Worm (Caenorhabditis elegans) whole organism, L1 larva: ENCODE measurements around the gene C26B2.8.

Experiments used
- F16B12.6 ChIP-seq: fragments of 150-350 bp; optimal IDR thresholded peaks from 2 replicates; lab custom pipeline; 2014; ENCODE audit warnings: missing biosample characterization, missing genetic modification characterization
- Y116A8C.19 ChIP-seq: sonication (generic microtip); optimal IDR thresholded peaks from 2 replicates; lab custom pipeline; 2016; ENCODE audit warnings: missing compliant biosample characterization, missing genetic modification characterization, borderline replicate concordance
- alr-1 ChIP-seq: fragments of 200-800 bp; sonication (Bioruptor generic); optimal IDR thresholded peaks from 2 replicates; lab custom pipeline; 2018; ENCODE audit warnings: borderline replicate concordance, mild to moderate bottlenecking, missing genetic modification characterization, missing compliant biosample characterization
- blmp-1 ChIP-seq: fragments of 150-350 bp; optimal IDR thresholded peaks from 2 replicates; lab custom pipeline; 2014; ENCODE audit warnings: missing biosample characterization, missing genetic modification characterization
- ceh-63 ChIP-seq: fragments of 200-800 bp; sonication (Bioruptor generic); optimal IDR thresholded peaks from 2 replicates; lab custom pipeline; 2018; ENCODE audit warnings: mild to moderate bottlenecking, missing genetic modification characterization, missing compliant biosample characterization
- ceh-8 ChIP-seq: fragments of 200-800 bp; sonication (Bioruptor generic); optimal IDR thresholded peaks from 2 replicates; lab custom pipeline; 2018; ENCODE audit warnings: mild to moderate bottlenecking, missing genetic modification characterization, moderate library complexity, missing compliant biosample characterization
- ceh-90 ChIP-seq: sonication (generic microtip); optimal IDR thresholded peaks from 2 replicates; lab custom pipeline; 2016; ENCODE audit warnings: missing genetic modification characterization, missing compliant biosample characterization
- ces-1 ChIP-seq: fragments of 150-350 bp; optimal IDR thresholded peaks from 2 replicates; lab custom pipeline; 2014; ENCODE audit warnings: missing biosample characterization, missing genetic modification reagents, missing genetic modification characterization
- dsc-1 ChIP-seq: sonication (generic microtip); optimal IDR thresholded peaks from 2 replicates; lab custom pipeline; 2016; ENCODE audit warnings: mild to moderate bottlenecking, missing genetic modification characterization, missing compliant biosample characterization
- efl-1 ChIP-seq, 4 experiments: fragments of 150-350 bp; optimal IDR thresholded peaks in 3 of 4; peaks in 1 of 4; 1 replicate in 1 of 4; 2 replicates in 3 of 4; lab custom pipeline; 2014; ENCODE audit warnings: missing biosample characterization in 2 of 4, missing genetic modification characterization in 2 of 4, missing genetic modification reagents in 2 of 4
- elt-2 ChIP-seq: sonication (generic microtip); optimal IDR thresholded peaks from 2 replicates; lab custom pipeline; 2016; ENCODE audit warnings: missing genetic modification characterization, mild to moderate bottlenecking, inconsistent platforms, missing compliant biosample characterization, missing genetic modification reagents
- elt-3 ChIP-seq, 6 experiments: fragments of 150-350 bp in 1 of 6; sonication (generic microtip); optimal IDR thresholded peaks; 2 replicates each; lab custom pipeline; 2017 to 2018; ENCODE audit warnings: missing biosample characterization in 6 of 6, missing genetic modification characterization in 6 of 6, inconsistent platforms in 1 of 6
- fkh-8 ChIP-seq: sonication (generic microtip); optimal IDR thresholded peaks from 2 replicates; lab custom pipeline; 2016; ENCODE audit warnings: mild to moderate bottlenecking, missing genetic modification characterization, missing compliant biosample characterization
- grh-1 ChIP-seq: fragments of 200-800 bp; sonication (Bioruptor generic); IDR thresholded peaks from 2 replicates; pipeline ENCODE4 v1.3.6; 2022; ENCODE audit warnings: missing genetic modification reagents, missing genetic modification characterization, missing compliant biosample characterization
- lin-13 ChIP-seq: fragments of 150-350 bp; optimal IDR thresholded peaks from 2 replicates; lab custom pipeline; 2014; ENCODE audit warnings: missing biosample characterization, missing genetic modification reagents, missing genetic modification characterization
- lin-14 ChIP-seq: fragments of 200-800 bp; sonication (Bioruptor generic); optimal IDR thresholded peaks from 2 replicates; lab custom pipeline; 2018; ENCODE audit warnings: mild to moderate bottlenecking, missing genetic modification characterization, moderate library complexity, missing compliant biosample characterization
- lin-39 ChIP-seq: fragments of 150-350 bp; optimal IDR thresholded peaks from 2 replicates; lab custom pipeline; 2014; ENCODE audit warnings: missing biosample characterization, missing genetic modification reagents, missing genetic modification characterization
- mab-9 ChIP-seq: fragments of 200-800 bp; sonication (Bioruptor generic); IDR thresholded peaks from 2 replicates; pipeline ENCODE4 v1.3.6; 2022; ENCODE audit warnings: missing genetic modification reagents, missing genetic modification characterization, missing compliant biosample characterization
- mdl-1 ChIP-seq, 2 experiments: fragments of 150-350 bp; optimal IDR thresholded peaks; 2 replicates each; lab custom pipeline; 2014 to 2017; ENCODE audit warnings: missing biosample characterization in 2 of 2, missing genetic modification characterization in 2 of 2, inconsistent platforms in 1 of 2
- nhr-11 ChIP-seq: fragments of 150-350 bp; optimal IDR thresholded peaks from 2 replicates; lab custom pipeline; 2014; ENCODE audit warnings: missing biosample characterization, missing genetic modification characterization
- nhr-20 ChIP-seq: sonication (generic microtip); optimal IDR thresholded peaks from 2 replicates; lab custom pipeline; 2016; ENCODE audit warnings: mild to moderate bottlenecking, missing genetic modification characterization, missing compliant biosample characterization
- nhr-71 ChIP-seq: sonication (generic microtip); optimal IDR thresholded peaks from 2 replicates; lab custom pipeline; 2016; ENCODE audit warnings: mild to moderate bottlenecking, missing genetic modification characterization, moderate library complexity, missing compliant biosample characterization
- nhr-85 ChIP-seq: sonication (generic microtip); peaks from one replicate; lab custom pipeline; 2016; ENCODE audit warnings: missing genetic modification characterization, inconsistent platforms, missing compliant biosample characterization
- nhr-90 ChIP-seq: sonication (generic microtip); optimal IDR thresholded peaks from 2 replicates; lab custom pipeline; 2016; ENCODE audit warnings: mild to moderate bottlenecking, missing genetic modification characterization, missing compliant biosample characterization; ENCODE audit not compliant: poor library complexity
- pag-3 ChIP-seq: sonication (generic microtip); optimal IDR thresholded peaks from 2 replicates; lab custom pipeline; 2017; ENCODE audit warnings: missing genetic modification characterization, mild to moderate bottlenecking, missing compliant biosample characterization, antibody characterized with exemption, borderline replicate concordance; ENCODE audit not compliant: insufficient read depth
- snu-23 ChIP-seq: sonication (generic microtip); optimal IDR thresholded peaks from 2 replicates; lab custom pipeline; 2016; ENCODE audit warnings: missing genetic modification characterization, missing compliant biosample characterization
- sptf-1 ChIP-seq: fragments of 150-350 bp; optimal IDR thresholded peaks from 2 replicates; lab custom pipeline; 2014; ENCODE audit warnings: missing biosample characterization, missing genetic modification characterization
- sup-37 ChIP-seq: fragments of 200-800 bp; sonication (Bioruptor generic); optimal IDR thresholded peaks from 2 replicates; lab custom pipeline; 2018; ENCODE audit warnings: mild to moderate bottlenecking, missing genetic modification characterization, missing compliant biosample characterization
- tlp-1 ChIP-seq: fragments of 150-350 bp; optimal IDR thresholded peaks from 2 replicates; lab custom pipeline; 2014; ENCODE audit warnings: missing biosample characterization, missing genetic modification characterization
- zag-1 ChIP-seq: fragments of 150-350 bp; optimal IDR thresholded peaks from 2 replicates; lab custom pipeline; 2014; ENCODE audit warnings: missing biosample characterization, missing genetic modification characterization

Gene C26B2.8

DNA sequence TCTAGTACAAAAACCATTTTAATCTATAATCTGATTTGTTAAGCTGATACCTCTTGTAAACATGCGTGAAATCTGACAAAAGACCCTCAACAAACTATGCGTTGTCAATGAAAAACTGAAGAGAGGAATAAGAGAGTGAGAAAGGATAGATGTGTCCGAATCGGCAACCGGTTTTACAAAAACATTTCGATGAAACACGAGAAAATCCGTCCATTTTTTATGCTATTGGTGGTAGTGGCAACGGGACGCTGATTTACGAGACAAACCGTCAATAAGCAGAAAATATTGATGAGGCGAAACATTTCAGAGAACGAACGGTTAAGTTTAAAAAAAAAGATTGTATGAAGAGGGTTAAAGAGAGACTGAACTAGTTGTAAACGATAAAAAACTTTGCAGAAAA, 28.1 kb downstream of the C26B2.8 start (continued):
- no peak for TF ChIP-seq mab-9
- no peak for TF ChIP-seq sup-37 (GFP tag; lab: Kevin White, UChicago)
- peak; percentile 59 for TF ChIP-seq snu-23 (GFP tag; lab: Kevin White, UChicago)
- no peak for TF ChIP-seq fkh-8 (tag; lab: Kevin White, UChicago)
- TF ChIP-seq tlp-1 (tag; lab: Kevin White, UChicago), result no peak
- TF ChIP-seq nhr-11 (tag; lab: Kevin White, UChicago), result no peak

DNA sequence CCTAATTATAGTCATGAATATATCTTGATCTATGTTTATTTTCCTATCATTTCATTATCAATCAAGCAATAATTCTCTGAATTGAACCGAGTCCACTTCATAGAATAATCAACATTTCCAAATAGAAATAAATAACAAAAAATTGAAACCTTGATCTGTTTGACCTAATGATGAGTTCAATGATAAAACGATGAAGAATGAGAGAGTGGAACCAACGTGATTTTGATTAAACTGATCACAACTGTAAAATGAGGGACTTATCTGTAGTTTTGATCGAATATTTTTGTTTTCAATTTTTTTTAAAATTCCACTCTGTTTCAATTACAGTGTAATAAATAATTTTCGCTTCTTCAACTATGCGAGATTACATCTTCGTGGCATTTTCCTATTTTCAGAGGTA, 28.9 kb downstream of the C26B2.8 start:
- TF ChIP-seq ces-1 (GFP tag; lab: Kevin White, UChicago) (no peak), nhr-85 (peak; percentile 56), nhr-71 (tag; lab: Kevin White, UChicago) (peak; percentile 2), blmp-1 (tag; lab: Kevin White, UChicago) (peak; percentile 48), elt-3 (tag; optimal IDR thresholded peaks at IDR 0.05; lab: Kevin White, UChicago) (peak in 2 of 6 experiments; percentile 23 to 72)
- TF ChIP-seq, all 84 proteins: peak for 4

DNA sequence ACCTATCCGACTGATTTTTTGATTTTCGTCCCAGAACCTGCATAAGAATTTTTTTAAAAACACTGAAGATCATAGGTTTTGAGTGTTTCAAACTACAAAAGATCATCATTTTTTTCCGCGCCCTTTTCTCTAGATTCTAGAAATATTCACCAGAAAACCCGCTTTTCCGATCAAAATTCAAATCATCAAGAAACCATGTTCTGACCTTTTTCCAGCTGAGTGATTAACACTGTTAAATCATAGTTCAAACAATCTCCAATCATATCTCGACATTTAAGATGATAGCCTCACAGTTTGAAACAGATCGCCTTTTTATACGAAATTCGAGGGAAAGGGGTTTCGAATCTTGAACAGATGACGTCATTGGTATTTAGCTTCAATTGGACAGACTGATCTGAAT, 29.8 kb downstream of the C26B2.8 start:
- TF ChIP-seq ceh-63 (GFP tag; lab: Kevin White, UChicago), result no peak
- TF ChIP-seq grh-1 (GFP tag; lab: Robert Waterston, UW), result 0 out of 2 replicates have a peak, but pooled peaks have one; percentile 12
- TF ChIP-seq nhr-90 (tag; lab: Kevin White, UChicago), result no peak
- no peak for TF ChIP-seq efl-1 (optimal IDR thresholded peaks at IDR 0.05; lab: Kevin White, UChicago)
- TF ChIP-seq efl-1 (GFP tag; optimal IDR thresholded peaks at IDR 0.05 in 1 of 2; lab: Kevin White, UChicago), result no peak
- TF ChIP-seq pag-3 (tag; lab: Kevin White, UChicago), result no peak
- peak; percentile 22 for TF ChIP-seq snu-23 (GFP tag; lab: Kevin White, UChicago)
- TF ChIP-seq nhr-20 (tag; lab: Kevin White, UChicago), result peak; percentile 41
- TF ChIP-seq elt-3 (tag; optimal IDR thresholded peaks at IDR 0.05; lab: Kevin White, UChicago), result peak in 1 of 6 experiments; percentile 15
- peak; percentile 86 for TF ChIP-seq nhr-85
- no peak for TF ChIP-seq elt-2 (tag; lab: Kevin White, UChicago)
- no peak for TF ChIP-seq F16B12.6 (tag; lab: Kevin White, UChicago)
- peak; percentile 44 for TF ChIP-seq nhr-71 (tag; lab: Kevin White, UChicago)

DNA sequence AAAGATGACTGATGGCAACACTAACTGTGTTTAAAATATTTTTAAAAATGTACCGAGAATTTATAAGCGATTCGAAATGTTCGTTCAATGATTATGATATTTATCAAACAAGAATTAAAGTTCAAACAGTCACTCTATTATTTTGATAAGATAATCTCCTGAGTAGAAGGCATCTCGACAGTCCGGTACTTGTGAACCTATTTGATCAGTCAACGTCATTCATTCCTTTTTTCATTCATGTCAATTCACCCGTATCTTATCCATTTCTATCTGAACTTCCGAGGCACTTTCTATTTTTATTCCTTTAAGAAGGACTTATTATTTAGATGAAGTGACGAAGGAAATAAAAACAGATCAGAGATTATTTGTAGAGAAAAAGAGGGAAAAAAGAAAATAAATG, 30.6 kb downstream of the C26B2.8 start, which contains the start of gene nhr-258:
Gene nhr-258, plus strand, starts transcription at position 365 of the 400 bp plus-strand sequence.
- TF ChIP-seq ceh-8 (GFP tag; lab: Kevin White, UChicago), result no peak
- TF ChIP-seq blmp-1 (tag; lab: Kevin White, UChicago), result peak; percentile 64
- TF ChIP-seq lin-14 (GFP tag; lab: Kevin White, UChicago), result peak; percentile 19
- peak; percentile 88 for TF ChIP-seq nhr-85
- TF ChIP-seq nhr-71 (tag; lab: Kevin White, UChicago), result peak; percentile 38
- no peak for TF ChIP-seq mdl-1 (tag; optimal IDR thresholded peaks at IDR 0.05; lab: Kevin White, UChicago)
- no peak for TF ChIP-seq alr-1
- TF ChIP-seq nhr-20 (tag; lab: Kevin White, UChicago), result peak; percentile 35
- TF ChIP-seq mab-9, result no peak
- peak; percentile 11 for TF ChIP-seq dsc-1 (tag; lab: Kevin White, UChicago)
- no peak for TF ChIP-seq sptf-1 (tag; lab: Kevin White, UChicago)
- peak in 4 of 6 experiments; percentile 59 to 66 (median 63) for TF ChIP-seq elt-3 (tag; optimal IDR thresholded peaks at IDR 0.05; lab: Kevin White, UChicago)

DNA sequence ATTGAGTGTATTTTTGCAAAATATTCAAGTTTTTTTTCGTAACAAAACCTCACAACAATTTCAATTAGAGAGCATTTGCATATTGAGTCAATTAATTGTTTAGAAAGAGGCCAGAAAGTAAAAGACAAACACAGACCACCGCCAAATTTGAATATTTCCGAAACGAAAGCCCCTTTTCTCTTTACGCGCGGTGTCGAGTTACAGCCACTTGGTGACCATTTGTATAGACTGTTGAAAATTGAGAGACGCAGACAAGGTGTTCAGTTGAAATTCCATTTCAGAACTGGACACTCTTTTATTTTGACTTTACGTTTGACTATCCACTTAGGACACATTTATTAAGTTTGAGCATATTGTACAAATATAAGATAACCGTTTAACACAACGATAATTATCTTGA, 34.1 kb downstream of the C26B2.8 start:
- TF ChIP-seq Y116A8C.19 (tag; lab: Kevin White, UChicago) (no peak), ceh-8 (GFP tag; lab: Kevin White, UChicago) (no peak), ceh-90 (tag; lab: Kevin White, UChicago) (no peak), dsc-1 (tag; lab: Kevin White, UChicago) (no peak), zag-1 (tag; lab: Kevin White, UChicago) (no peak), nhr-85 (no peak), lin-39 (no peak), lin-13 (no peak), nhr-71 (tag; lab: Kevin White, UChicago) (no peak)
- TF ChIP-seq, all 84 proteins: peak for 0
